Worm (Caenorhabditis elegans): ENCODE measurements around the gene Y57G11A.2.

The Y57G11A.2 gene

ce11 chrIV:14519423-14519822 is at the start of gene Y57G11A.2, which contains the start of gene T27E7.1:
Gene Y57G11A.2 (minus strand): TSS chrIV:14519523.
Gene T27E7.1 (plus strand): TSS chrIV:14519759.
- TF ChIP-seq unc-130 (tag; optimal IDR thresholded peaks at IDR 0.05) (no peak), Y116A8C.19 (tag; optimal IDR thresholded peaks at IDR 0.05; ENCODE audit: borderline replicate concordance) (no peak), mep-1 (tag; optimal IDR thresholded peaks at IDR 0.05) (no peak), efl-1 (optimal IDR thresholded peaks at IDR 0.05) (no peak), efl-1 (GFP tag; optimal IDR thresholded peaks at IDR 0.05 in 1 of 2) (peak in 1 of 2 experiments; percentile 51)

ce11 chrIV:14565062-14565461 is 45.7 kb upstream of the Y57G11A.2 start, which contains the start of gene Y57G11B.2:
Gene Y57G11B.2 (plus strand): TSS chrIV:14565362.
- peak; percentile 9 for TF ChIP-seq nhr-85 (tag)
- TF ChIP-seq dsc-1 (tag; optimal IDR thresholded peaks at IDR 0.05): no peak
- no peak for TF ChIP-seq nhr-28 (tag; optimal IDR thresholded peaks at IDR 0.05)

- TF ChIP-seq nhr-85 (tag) (peak; percentile 20), alr-1 (tag; optimal IDR thresholded peaks at IDR 0.05; ENCODE audit: borderline replicate concordance) (no peak), lin-35 (GFP tag; optimal IDR thresholded peaks at IDR 0.05) (no peak), snpc-4 (tag; optimal IDR thresholded peaks at IDR 0.05) (peak; percentile 43), elt-2 (tag; optimal IDR thresholded peaks at IDR 0.05) (peak; percentile 32)
Measured at ce11 chrIV:14562649-14563268, 43.4 kb upstream of the Y57G11A.2 start.

- TF ChIP-seq fkh-8 (tag; optimal IDR thresholded peaks at IDR 0.05) (no peak), skn-1 (tag; optimal IDR thresholded peaks at IDR 0.05) (no peak), lin-35 (GFP tag; optimal IDR thresholded peaks at IDR 0.05) (no peak), hpl-2 (GFP tag; optimal IDR thresholded peaks at IDR 0.05) (no peak), nhr-85 (tag) (peak; percentile 16), Y116A8C.19 (tag; optimal IDR thresholded peaks at IDR 0.05; ENCODE audit: borderline replicate concordance) (no peak), jun-1 (tag; optimal IDR thresholded peaks at IDR 0.05) (no peak), ces-1 (GFP tag; optimal IDR thresholded peaks at IDR 0.05) (no peak), vab-15 (tag; optimal IDR thresholded peaks at IDR 0.05) (no peak), egl-13 (tag; optimal IDR thresholded peaks at IDR 0.05) (no peak), elt-2 (tag; optimal IDR thresholded peaks at IDR 0.05) (peak; percentile 81), ceh-8 (GFP tag; optimal IDR thresholded peaks at IDR 0.05) (no peak), nhr-19 (GFP tag; conservative IDR thresholded peaks at IDR 0.05) (no peak)
Measured at ce11 chrIV:14561677-14562076, 42.4 kb upstream of the Y57G11A.2 start.

ce11 chrIV:14559267-14559666 is 39.9 kb upstream of the Y57G11A.2 start:
- TF ChIP-seq ceh-88 (GFP tag; IDR thresholded peaks at IDR 0.05) (no peak), ets-5 (GFP tag; IDR thresholded peaks at IDR 0.05) (no peak), pag-3 (tag; optimal IDR thresholded peaks at IDR 0.05; ENCODE audit: borderline replicate concordance, insufficient read depth) (no peak), hpl-2 (GFP tag; optimal IDR thresholded peaks at IDR 0.05) (no peak), unc-98 (GFP tag; IDR thresholded peaks at IDR 0.05) (no peak), efl-1 (optimal IDR thresholded peaks at IDR 0.05) (no peak), efl-1 (GFP tag; optimal IDR thresholded peaks at IDR 0.05 in 1 of 2) (peak in 1 of 2 experiments; percentile 31), irx-1 (tag; optimal IDR thresholded peaks at IDR 0.05) (no peak), egl-13 (tag; optimal IDR thresholded peaks at IDR 0.05) (no peak), elt-2 (tag; optimal IDR thresholded peaks at IDR 0.05) (peak; percentile 15), zip-4 (GFP tag; optimal IDR thresholded peaks at IDR 0.05) (no peak), nhr-12 (tag; optimal IDR thresholded peaks at IDR 0.05) (no peak), rnt-1 (tag; optimal IDR thresholded peaks at IDR 0.05) (no peak), nhr-28 (tag; optimal IDR thresholded peaks at IDR 0.05) (no peak), skn-1 (tag; optimal IDR thresholded peaks at IDR 0.05) (no peak)

- no peak for TF ChIP-seq F16B12.6 (tag; optimal IDR thresholded peaks at IDR 0.05)
- peak; percentile 69 for TF ChIP-seq fkh-8 (tag; optimal IDR thresholded peaks at IDR 0.05)
- no peak for TF ChIP-seq nhr-71 (tag; optimal IDR thresholded peaks at IDR 0.05)
- TF ChIP-seq snu-23 (GFP tag; optimal IDR thresholded peaks at IDR 0.05): no peak
Measured at ce11 chrIV:14557642-14558041, 38.3 kb upstream of the Y57G11A.2 start.
